Worm (Caenorhabditis elegans): ENCODE measurements around the gene F15A4.5.

F15A4.5 gene

ce11 chrII:12502784-12503183, 31.7 kb upstream of the F15A4.5 start, which contains the start of gene ador-1:
Gene ador-1, minus strand, starts transcription at chrII:12502884.
- no peak for TF ChIP-seq F37B4.10 (GFP tag; IDR thresholded peaks at IDR 0.05)
- TF ChIP-seq nfya-1 (tag; optimal IDR thresholded peaks at IDR 0.05; ENCODE audit: borderline replicate concordance, insufficient read depth), result no peak
- TF ChIP-seq Y79H2A.3 (GFP tag; conservative IDR thresholded peaks at IDR 0.05), result no peak
- no peak for TF ChIP-seq lsl-1 (GFP tag; optimal IDR thresholded peaks at IDR 0.05)
- no peak for TF ChIP-seq snpc-4 (GFP tag; optimal IDR thresholded peaks at IDR 0.05)
- no peak for TF ChIP-seq snpc-4 (tag; optimal IDR thresholded peaks at IDR 0.05)
- no peak for TF ChIP-seq cebp-1 (GFP tag; IDR thresholded peaks at IDR 0.05)
- TF ChIP-seq cebp-1 (tag; optimal IDR thresholded peaks at IDR 0.05), result no peak
- no peak for TF ChIP-seq snpc-3.4 (tag; optimal IDR thresholded peaks at IDR 0.05)
- no peak for TF ChIP-seq tbx-9 (tag; optimal IDR thresholded peaks at IDR 0.05; ENCODE audit: borderline replicate concordance)
- no peak for TF ChIP-seq nhr-80 (tag; optimal IDR thresholded peaks at IDR 0.05)
- no peak for TF ChIP-seq ceh-58 (GFP tag; IDR thresholded peaks at IDR 0.05)
- TF ChIP-seq F23B12.7 (tag; optimal IDR thresholded peaks at IDR 0.05; ENCODE audit: insufficient read depth), result no peak
- no peak for TF ChIP-seq dpff-1 (tag; optimal IDR thresholded peaks at IDR 0.05)
- TF ChIP-seq attf-6 (GFP tag; IDR thresholded peaks at IDR 0.05), result no peak
- no peak for TF ChIP-seq hrde-1 (tag; optimal IDR thresholded peaks at IDR 0.05; ENCODE audit: borderline replicate concordance)
- TF ChIP-seq B0261.1 (tag; optimal IDR thresholded peaks at IDR 0.05), result no peak
- no peak for TF ChIP-seq ztf-26 (tag; optimal IDR thresholded peaks at IDR 0.05)
- TF ChIP-seq ztf-22 (GFP tag; optimal IDR thresholded peaks at IDR 0.05), result no peak
- no peak for TF ChIP-seq him-1 (tag; optimal IDR thresholded peaks at IDR 0.05)
- no peak for TF ChIP-seq hmg-1.2 (GFP tag; IDR thresholded peaks at IDR 0.05)
- TF ChIP-seq lin-54 (GFP tag; optimal IDR thresholded peaks at IDR 0.05), result no peak

- TF ChIP-seq zfh-2 (GFP tag; conservative IDR thresholded peaks at IDR 0.05), result peak; percentile 42; the same call in 1 of the 2 replicates
- no peak for TF ChIP-seq F37B4.10 (GFP tag; IDR thresholded peaks at IDR 0.05)
These were observed 28.9 kb upstream of the F15A4.5 start for ce11 chrII:12499969-12500368.

ce11 chrII:12496981-12497380, 25.9 kb upstream of the F15A4.5 start, which contains the start of gene T21B4.3:
Gene T21B4.3, minus strand, starts transcription at chrII:12497081.
- no peak for TF ChIP-seq ama-1 (optimal IDR thresholded peaks at IDR 0.05)
- TF ChIP-seq ama-1 (GFP tag; optimal IDR thresholded peaks at IDR 0.05), result no peak

- TF ChIP-seq ceh-27 (GFP tag; optimal IDR thresholded peaks at IDR 0.05) (peak; percentile 36), nhr-27 (tag; optimal IDR thresholded peaks at IDR 0.05) (peak; percentile 72), zim-3 (tag; optimal IDR thresholded peaks at IDR 0.05) (peak; percentile 79), lag-1 (GFP tag; IDR thresholded peaks at IDR 0.05) (no peak), F37B4.10 (GFP tag; IDR thresholded peaks at IDR 0.05) (0 out of 2 replicates have a peak, but pooled peaks have one; percentile 86), attf-3 (GFP tag; conservative IDR thresholded peaks at IDR 0.05) (peak; percentile 77), nfyb-1 (GFP tag; IDR thresholded peaks at IDR 0.05) (peak; percentile 93), F22D6.2 (tag; optimal IDR thresholded peaks at IDR 0.05) (peak; percentile 4), atf-7 (tag; optimal IDR thresholded peaks at IDR 0.05) (peak; percentile 67), repo-1 (tag; optimal IDR thresholded peaks at IDR 0.05) (peak; percentile 50), B0336.3 (GFP tag; IDR thresholded peaks at IDR 0.05) (peak; percentile 75), snpc-3.4 (tag; optimal IDR thresholded peaks at IDR 0.05) (peak; percentile 92), nhr-120 (GFP tag; IDR thresholded peaks at IDR 0.05) (0 out of 2 replicates have a peak, but pooled peaks have one; percentile 28), lsl-1 (GFP tag; optimal IDR thresholded peaks at IDR 0.05) (peak; percentile 53), let-526 (GFP tag; IDR thresholded peaks at IDR 0.05) (0 out of 2 replicates have a peak, but pooled peaks have one; percentile 35), lin-26 (GFP tag; IDR thresholded peaks at IDR 0.05) (peak; percentile 98), gei-17 (GFP tag; optimal IDR thresholded peaks at IDR 0.05) (peak; percentile 5), F10E7.11 (tag; optimal IDR thresholded peaks at IDR 0.05) (peak; percentile 78), nhr-90 (tag; optimal IDR thresholded peaks at IDR 0.05) (peak; percentile 94), F49E8.2 (tag; optimal IDR thresholded peaks at IDR 0.05; ENCODE audit: insufficient read depth) (peak; percentile 68), ztf-3 (GFP tag; optimal IDR thresholded peaks at IDR 0.05) (peak; percentile 55), sea-2 (GFP tag; IDR thresholded peaks at IDR 0.05) (no peak), Y79H2A.3 (GFP tag; conservative IDR thresholded peaks at IDR 0.05) (no peak)
These were observed 23.6 kb upstream of the F15A4.5 start, which contains the start of gene col-85 for ce11 chrII:12494556-12495131. Gene col-85, minus strand, starts transcription at chrII:12495095.

Data from whole organism, young adult.